Fruit fly (Drosophila melanogaster) whole organism, prepupa: ENCODE data around the gene CG3408.
A peak's percentile ranks its signal among the peaks of the same experiment; 100 is the strongest.

ENCODE experiments used
- Blimp-1 ChIP-seq: fragments of 200-800 bp; sonication (Bioruptor generic); optimal IDR thresholded peaks from 3 replicates; lab custom pipeline; 2017; ENCODE audit warnings: missing biosample characterization, missing genetic modification characterization, mild to moderate bottlenecking, moderate library complexity, missing genetic modification reagents
- CG10631 ChIP-seq: fragments of 200-800 bp; sonication (Bioruptor generic); optimal IDR thresholded peaks from 2 replicates; lab custom pipeline; 2016; ENCODE audit warnings: missing biosample characterization, missing genetic modification characterization
- CG10669 ChIP-seq: fragments of 200-800 bp; sonication (Bioruptor generic); optimal IDR thresholded peaks from 3 replicates; lab custom pipeline; 2018; ENCODE audit warnings: missing biosample characterization, mild to moderate bottlenecking, missing genetic modification characterization, moderate library complexity
- CG11902 ChIP-seq: fragments of 200-800 bp; sonication (Bioruptor generic); optimal IDR thresholded peaks from 3 replicates; lab custom pipeline; 2016; ENCODE audit warnings: missing biosample characterization, missing genetic modification characterization
- CG15336 ChIP-seq: fragments of 200-800 bp; sonication (Bioruptor generic); IDR thresholded peaks from 2 replicates; pipeline ENCODE4 v1.3.6; 2022; ENCODE audit warnings: missing biosample characterization, missing genetic modification characterization
- CG1621 ChIP-seq: fragments of 200-800 bp; sonication (Bioruptor generic); optimal IDR thresholded peaks from 3 replicates; lab custom pipeline; 2018; ENCODE audit warnings: missing biosample characterization, mild to moderate bottlenecking, missing genetic modification characterization
- CG16779 ChIP-seq: fragments of 200-800 bp; sonication (Bioruptor generic); optimal IDR thresholded peaks from 3 replicates; lab custom pipeline; 2017; ENCODE audit warnings: missing biosample characterization, mild to moderate bottlenecking, missing genetic modification characterization
- CG3032 ChIP-seq: fragments of 200-800 bp; optimal IDR thresholded peaks from 2 replicates; lab custom pipeline; 2019; ENCODE audit warnings: missing biosample characterization, mild to moderate bottlenecking, missing genetic modification characterization, moderate library complexity
- CG31627 ChIP-seq: fragments of 200-800 bp; sonication (Bioruptor generic); optimal IDR thresholded peaks from 3 replicates; lab custom pipeline; 2016; ENCODE audit warnings: missing biosample characterization, missing genetic modification characterization
- CG32006 ChIP-seq: fragments of 200-800 bp; sonication (Bioruptor generic); optimal IDR thresholded peaks from 3 replicates; lab custom pipeline; 2017; ENCODE audit warnings: missing biosample characterization, mild to moderate bottlenecking, missing genetic modification characterization
- CG3919 ChIP-seq: fragments of 200-800 bp; sonication (Bioruptor generic); optimal IDR thresholded peaks from 3 replicates; lab custom pipeline; 2016; ENCODE audit warnings: missing biosample characterization, missing genetic modification characterization
- CG4318 ChIP-seq: fragments of 200-800 bp; sonication (Bioruptor generic); optimal IDR thresholded peaks from 3 replicates; lab custom pipeline; 2017; ENCODE audit warnings: missing biosample characterization, mild to moderate bottlenecking, missing genetic modification characterization
- CG6163 ChIP-seq: fragments of 200-800 bp; sonication (Bioruptor generic); IDR thresholded peaks from 3 replicates; pipeline ENCODE4 v1.3.6; 2022; ENCODE audit warnings: missing biosample characterization, missing genetic modification characterization
- CG6276 ChIP-seq: fragments of 200-800 bp; sonication (Bioruptor generic); optimal IDR thresholded peaks from 2 replicates; lab custom pipeline; 2017; ENCODE audit warnings: missing biosample characterization, mild to moderate bottlenecking, missing genetic modification characterization
- CG6792 ChIP-seq: fragments of 200-800 bp; sonication (Bioruptor generic); optimal IDR thresholded peaks from 3 replicates; lab custom pipeline; 2016; ENCODE audit warnings: missing biosample characterization, missing genetic modification characterization
- CG6854 ChIP-seq: fragments of 200-800 bp; sonication (Bioruptor generic); optimal IDR thresholded peaks from 2 replicates; lab custom pipeline; 2017; ENCODE audit warnings: missing biosample characterization, mild to moderate bottlenecking, missing genetic modification characterization
- CG7368 ChIP-seq: fragments of 200-800 bp; sonication (Bioruptor generic); optimal IDR thresholded peaks from 3 replicates; lab custom pipeline; 2016; ENCODE audit warnings: missing biosample characterization, missing genetic modification characterization
- CG8119 ChIP-seq: fragments of 200-800 bp; sonication (Bioruptor generic); IDR thresholded peaks from 3 replicates; pipeline ENCODE4 v1.3.6; 2022; ENCODE audit warnings: missing biosample characterization, missing genetic modification characterization
- CG8319 ChIP-seq: fragments of 200-800 bp; sonication (Bioruptor generic); optimal IDR thresholded peaks from 3 replicates; lab custom pipeline; 2016; ENCODE audit warnings: missing biosample characterization, missing genetic modification characterization
- CG8632 ChIP-seq: fragments of 200-800 bp; sonication (Bioruptor generic); optimal IDR thresholded peaks from 3 replicates; lab custom pipeline; 2016; ENCODE audit warnings: missing biosample characterization, missing genetic modification characterization
- CG9139 ChIP-seq: fragments of 200-800 bp; sonication (Bioruptor generic); optimal IDR thresholded peaks from 3 replicates; lab custom pipeline; 2017; ENCODE audit warnings: missing biosample characterization, mild to moderate bottlenecking, missing genetic modification characterization
- Eip75B ChIP-seq: fragments of 200-800 bp; sonication (Bioruptor generic); optimal IDR thresholded peaks from 3 replicates; lab custom pipeline; 2016; ENCODE audit warnings: missing biosample characterization, missing genetic modification characterization
- Ets21C ChIP-seq: fragments of 200-800 bp; sonication (Bioruptor generic); optimal IDR thresholded peaks from 3 replicates; lab custom pipeline; 2016; ENCODE audit warnings: missing biosample characterization, missing genetic modification characterization
- Ets96B ChIP-seq: fragments of 200-800 bp; optimal IDR thresholded peaks from 2 replicates; lab custom pipeline; 2019; ENCODE audit warnings: missing biosample characterization, mild to moderate bottlenecking, missing genetic modification characterization, moderate library complexity
- Gug ChIP-seq: fragments of 200-800 bp; sonication (Bioruptor generic); IDR thresholded peaks from 2 replicates; pipeline ENCODE4 v1.3.6; 2022; ENCODE audit warnings: missing biosample characterization, missing genetic modification characterization
- Hr39 ChIP-seq: fragments of 200-800 bp; sonication (Bioruptor generic); optimal IDR thresholded peaks from 2 replicates; lab custom pipeline; 2016; ENCODE audit warnings: missing biosample characterization, missing genetic modification characterization
- Hr4 ChIP-seq: fragments of 200-800 bp; sonication (Bioruptor generic); optimal IDR thresholded peaks from 3 replicates; lab custom pipeline; 2016; ENCODE audit warnings: missing biosample characterization, missing genetic modification characterization
- Lpt ChIP-seq: fragments of 200-800 bp; sonication (Bioruptor generic); optimal IDR thresholded peaks from 3 replicates; lab custom pipeline; 2016; ENCODE audit warnings: missing biosample characterization, missing genetic modification characterization
- Met ChIP-seq: fragments of 200-800 bp; sonication (Bioruptor generic); optimal IDR thresholded peaks from 3 replicates; lab custom pipeline; 2016; ENCODE audit warnings: missing biosample characterization, missing genetic modification characterization
- OdsH ChIP-seq: fragments of 200-800 bp; sonication (Bioruptor generic); optimal IDR thresholded peaks from 3 replicates; lab custom pipeline; 2016; ENCODE audit warnings: missing biosample characterization, missing genetic modification characterization
- Smox ChIP-seq: fragments of 200-800 bp; sonication (Bioruptor generic); optimal IDR thresholded peaks from 3 replicates; lab custom pipeline; 2016; ENCODE audit warnings: missing biosample characterization, missing genetic modification characterization
- Sox14 ChIP-seq: fragments of 200-800 bp; sonication (Bioruptor generic); optimal IDR thresholded peaks from 3 replicates; lab custom pipeline; 2016; ENCODE audit warnings: missing biosample characterization, missing genetic modification characterization
- Sox15 ChIP-seq: fragments of 200-800 bp; sonication (Bioruptor generic); optimal IDR thresholded peaks from 3 replicates; lab custom pipeline; 2016; ENCODE audit warnings: missing biosample characterization, missing genetic modification characterization
- achi ChIP-seq: fragments of 200-800 bp; sonication (Bioruptor generic); optimal IDR thresholded peaks from 3 replicates; lab custom pipeline; 2016; ENCODE audit warnings: missing biosample characterization, missing genetic modification characterization
- acj6 ChIP-seq: fragments of 200-800 bp; sonication (Bioruptor generic); optimal IDR thresholded peaks from 3 replicates; lab custom pipeline; 2016; ENCODE audit warnings: missing biosample characterization, missing genetic modification characterization
- cyc ChIP-seq: fragments of 200-800 bp; sonication (Bioruptor generic); optimal IDR thresholded peaks from 3 replicates; lab custom pipeline; 2016; ENCODE audit warnings: missing biosample characterization, missing genetic modification characterization
- dac ChIP-seq: fragments of 200-800 bp; sonication (Bioruptor generic); optimal IDR thresholded peaks from 2 replicates; lab custom pipeline; 2017; ENCODE audit warnings: missing biosample characterization, mild to moderate bottlenecking, missing genetic modification characterization
- dsx ChIP-seq: fragments of 200-800 bp; optimal IDR thresholded peaks from 3 replicates; lab custom pipeline; 2019; ENCODE audit warnings: missing biosample characterization, mild to moderate bottlenecking, missing genetic modification characterization, moderate library complexity; ENCODE audit not compliant: poor library complexity, severe bottlenecking
- eg ChIP-seq: fragments of 200-800 bp; sonication (Bioruptor generic); IDR thresholded peaks from 3 replicates; pipeline ENCODE4 v1.3.6; 2022; ENCODE audit warnings: missing biosample characterization, missing genetic modification characterization
- esn ChIP-seq: fragments of 200-800 bp; sonication (Bioruptor generic); optimal IDR thresholded peaks from 2 replicates; lab custom pipeline; 2016; ENCODE audit warnings: missing biosample characterization, mild to moderate bottlenecking, missing genetic modification characterization, moderate library complexity
- fd85E ChIP-seq: fragments of 200-800 bp; sonication (Bioruptor generic); optimal IDR thresholded peaks from 3 replicates; lab custom pipeline; 2016; ENCODE audit warnings: missing biosample characterization, missing genetic modification characterization
- fkh ChIP-seq: fragments of 200-800 bp; sonication (Bioruptor generic); optimal IDR thresholded peaks from 3 replicates; lab custom pipeline; 2017; ENCODE audit warnings: missing biosample characterization, mild to moderate bottlenecking, missing genetic modification characterization, moderate library complexity
- net ChIP-seq: fragments of 200-800 bp; sonication (Bioruptor generic); optimal IDR thresholded peaks from 3 replicates; lab custom pipeline; 2016; ENCODE audit warnings: missing biosample characterization, missing genetic modification characterization
- pdm3 ChIP-seq: fragments of 200-800 bp; sonication (Bioruptor generic); optimal IDR thresholded peaks from 3 replicates; lab custom pipeline; 2016; ENCODE audit warnings: missing biosample characterization, missing genetic modification characterization
- spab ChIP-seq: fragments of 200-800 bp; sonication (Bioruptor generic); optimal IDR thresholded peaks from 2 replicates; lab custom pipeline; 2017; ENCODE audit warnings: missing biosample characterization, mild to moderate bottlenecking, missing genetic modification characterization, missing genetic modification reagents
- ss ChIP-seq, 2 experiments: fragments of 200-800 bp; sonication (Bioruptor generic); optimal IDR thresholded peaks; 2 replicates in 1 of 2; 3 replicates in 1 of 2; lab custom pipeline; 2017 to 2018; ENCODE audit warnings: mild to moderate bottlenecking in 2 of 2, missing biosample characterization in 2 of 2, missing genetic modification characterization in 2 of 2, moderate library complexity in 1 of 2
- svp ChIP-seq: fragments of 200-800 bp; sonication (Bioruptor generic); peaks from one replicate; lab custom pipeline; 2016; ENCODE audit warnings: missing biosample characterization, missing genetic modification characterization
- topi ChIP-seq: fragments of 200-800 bp; sonication (Bioruptor generic); optimal IDR thresholded peaks from 3 replicates; lab custom pipeline; 2016; ENCODE audit warnings: missing biosample characterization, missing genetic modification characterization
- vri ChIP-seq: fragments of 200-800 bp; sonication (Bioruptor generic); optimal IDR thresholded peaks from 3 replicates; lab custom pipeline; 2016; ENCODE audit warnings: missing biosample characterization, mild to moderate bottlenecking, missing genetic modification characterization

CG3408 gene

DNA sequence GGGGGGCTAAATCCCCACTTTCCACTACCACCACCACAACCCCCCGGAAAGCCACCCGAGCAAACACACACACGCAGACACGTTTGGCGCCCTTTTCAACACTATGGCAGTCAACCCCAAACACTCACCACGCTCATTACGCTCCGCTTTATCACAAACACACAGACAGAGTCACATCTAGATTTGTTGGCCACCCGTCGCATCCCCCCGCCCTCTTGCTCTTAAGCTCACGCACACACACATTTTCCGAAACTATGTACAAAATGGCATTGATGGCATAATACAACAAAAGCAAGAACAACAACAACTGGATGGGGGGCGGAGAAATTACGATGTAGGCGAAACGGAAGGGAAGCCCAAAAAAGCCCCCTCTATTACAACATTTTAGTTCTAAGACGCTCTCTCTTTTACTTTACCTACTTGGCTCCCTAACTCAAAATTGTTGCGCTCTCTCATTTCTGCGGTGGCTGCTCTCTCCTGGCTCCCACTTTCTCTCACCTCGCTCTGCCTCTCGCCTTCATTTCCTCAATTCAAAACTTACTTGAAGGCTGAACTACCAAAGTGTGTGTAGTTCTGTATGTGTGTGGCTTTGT lies 43.6 kb downstream of the CG3408 start:
- TF ChIP-seq Lpt (GFP tag; lab: Kevin White, UChicago) = no peak
- no peak for TF ChIP-seq Ets21C (GFP tag; lab: Kevin White, UChicago)
- no peak for TF ChIP-seq Smox
- TF ChIP-seq svp = no peak
- no peak for TF ChIP-seq CG7368 (GFP tag; lab: Kevin White, UChicago)
- TF ChIP-seq CG9139 = no peak
- no peak for TF ChIP-seq CG3032 (tag; lab: Kevin White, UChicago)
- TF ChIP-seq fkh = peak; percentile 74
- no peak for TF ChIP-seq Sox14

DNA sequence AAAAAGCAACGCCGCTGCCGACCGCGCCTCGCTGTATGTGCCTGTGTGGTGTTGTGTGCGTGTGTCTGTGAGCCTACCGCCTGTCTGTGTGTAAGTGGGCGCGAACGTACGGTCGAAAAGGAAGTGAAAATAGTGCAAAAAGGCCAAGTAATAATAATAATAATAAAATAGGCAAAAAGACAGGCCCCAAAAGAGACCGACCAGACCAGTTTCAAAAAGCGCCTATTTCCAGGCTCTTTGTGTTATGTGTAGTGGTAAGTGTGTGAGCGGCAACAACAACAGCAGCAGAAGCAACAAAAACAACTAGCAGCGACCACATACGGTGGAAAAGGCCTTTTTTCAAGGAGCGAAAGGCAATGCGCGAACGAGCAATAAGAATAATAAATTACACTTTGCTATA lies 46.6 kb downstream of the CG3408 start:
- TF ChIP-seq acj6 (GFP tag; lab: Kevin White, UChicago) (no peak), CG3032 (tag; lab: Kevin White, UChicago) (peak; percentile 46), svp (no peak), Blimp-1 (no peak), fkh (no peak), cyc (no peak), Eip75B (GFP tag; lab: Kevin White, UChicago) (no peak), pdm3 (no peak), vri (GFP tag; lab: Kevin White, UChicago) (no peak), net (GFP tag; lab: Kevin White, UChicago) (no peak), CG11902 (GFP tag; lab: Kevin White, UChicago) (no peak), Met (GFP tag; lab: Kevin White, UChicago) (no peak), CG8319 (GFP tag; lab: Kevin White, UChicago) (no peak), CG4318 (GFP tag; lab: Kevin White, UChicago) (no peak), Lpt (GFP tag; lab: Kevin White, UChicago) (no peak), CG9139 (peak; percentile 82), CG6792 (no peak), CG32006 (GFP tag; lab: Kevin White, UChicago) (no peak), CG15336 (GFP tag; lab: Robert Waterston, UW) (no peak), spab (peak; percentile 30), Sox15 (no peak), ss (GFP tag; optimal IDR thresholded peaks at IDR 0.05; lab: Kevin White, UChicago) (peak; percentile 86 to 87), Sox14 (no peak), dac (GFP tag; lab: Kevin White, UChicago) (no peak), achi (GFP tag; lab: Kevin White, UChicago) (no peak), CG16779 (tag; lab: Kevin White, UChicago) (peak; percentile 27), eg (GFP tag; lab: Robert Waterston, UW) (no peak), CG7368 (GFP tag; lab: Kevin White, UChicago) (no peak), CG10669 (GFP tag; lab: Kevin White, UChicago) (peak; percentile 33), dsx (GFP tag; lab: Kevin White, UChicago) (peak; percentile 53), CG31627 (GFP tag; lab: Kevin White, UChicago) (no peak), CG1621 (tag; lab: Kevin White, UChicago) (peak; percentile 66), topi (GFP tag; lab: Kevin White, UChicago) (no peak), Gug (GFP tag; lab: Robert Waterston, UW) (no peak), Hr39 (no peak), OdsH (GFP tag; lab: Kevin White, UChicago) (no peak), fd85E (GFP tag; lab: Kevin White, UChicago) (no peak), CG6163 (GFP tag; lab: Robert Waterston, UW) (peak; percentile 66; the same call in 2 of the 3 replicates), Hr4 (GFP tag; lab: Kevin White, UChicago) (no peak), CG3919 (GFP tag; lab: Kevin White, UChicago) (no peak), CG6854 (GFP tag; lab: Kevin White, UChicago) (no peak), CG10631 (GFP tag; lab: Kevin White, UChicago) (no peak), Ets21C (GFP tag; lab: Kevin White, UChicago) (no peak), Ets96B (peak; percentile 64), CG8119 (GFP tag; lab: Robert Waterston, UW) (peak; percentile 44; the same call in 2 of the 3 replicates), CG8632 (GFP tag; lab: Kevin White, UChicago) (no peak), esn (no peak), Smox (no peak), CG6276 (GFP tag; lab: Kevin White, UChicago) (no peak)
